Worm (Caenorhabditis elegans): Measurements from ENCODE around the gene D1079.1.
A peak's percentile ranks its signal among the peaks of the same experiment; 100 is the strongest.

DNA sequence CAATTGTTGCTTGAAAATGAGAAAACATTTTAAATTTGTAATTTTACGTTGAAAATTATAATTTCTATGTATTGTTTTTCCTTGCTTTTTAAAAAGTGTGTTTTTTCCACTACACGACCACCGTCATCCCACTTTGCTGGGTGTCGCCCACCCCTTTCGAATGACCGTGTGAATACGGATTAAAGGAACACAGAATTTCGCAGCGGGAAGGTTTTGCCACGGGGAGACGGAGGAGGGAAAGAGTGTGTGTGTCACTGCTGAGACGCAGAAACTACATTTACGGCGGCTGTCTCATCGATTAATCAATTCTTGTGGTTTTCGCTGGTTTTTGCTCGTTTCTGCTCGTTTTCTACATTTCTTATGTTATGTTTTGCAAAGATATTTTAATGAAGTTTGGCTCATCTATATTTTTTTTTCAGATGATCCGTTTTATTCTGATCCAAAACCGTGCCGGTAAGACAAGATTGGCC, 54.9 kb downstream of the D1079.1 start, which contains the start of gene aps-2:
- no peak for TF ChIP-seq ztf-25 (GFP tag; IDR thresholded peaks at IDR 0.05)
- TF ChIP-seq dox-1 (GFP tag; IDR thresholded peaks at IDR 0.05): peak; percentile 49; the same call in 1 of the 2 replicates
- no peak for TF ChIP-seq pha-4 (tag; optimal IDR thresholded peaks at IDR 0.05)
- TF ChIP-seq F52B5.7 (tag; optimal IDR thresholded peaks at IDR 0.05): no peak
- TF ChIP-seq F37B4.10 (GFP tag; IDR thresholded peaks at IDR 0.05): no peak
- no peak for TF ChIP-seq nhr-120 (GFP tag; IDR thresholded peaks at IDR 0.05)
- no peak for TF ChIP-seq ceh-58 (GFP tag; IDR thresholded peaks at IDR 0.05)
- TF ChIP-seq Y53F4B.3 (GFP tag; IDR thresholded peaks at IDR 0.05): no peak
- TF ChIP-seq F22D6.2 (tag; optimal IDR thresholded peaks at IDR 0.05): no peak
- TF ChIP-seq C06A6.2 (GFP tag; conservative IDR thresholded peaks at IDR 0.05): no peak
- no peak for TF ChIP-seq hsf-1 (GFP tag; IDR thresholded peaks at IDR 0.05)
- TF ChIP-seq mxl-1 (tag; optimal IDR thresholded peaks at IDR 0.05): no peak
- no peak for TF ChIP-seq cebp-1 (GFP tag; IDR thresholded peaks at IDR 0.05)
- TF ChIP-seq cebp-1 (tag; optimal IDR thresholded peaks at IDR 0.05): no peak
- TF ChIP-seq snpc-4 (GFP tag; optimal IDR thresholded peaks at IDR 0.05): no peak
- no peak for TF ChIP-seq snpc-4 (tag; optimal IDR thresholded peaks at IDR 0.05)

All from whole organism, young adult.